Fruit fly (Drosophila melanogaster) whole organism, prepupa: ENCODE data around the gene mab-21.

Experiments used
- Blimp-1 ChIP-seq: fragments of 200-800 bp; sonication (Bioruptor generic); optimal IDR thresholded peaks from 3 replicates; lab custom pipeline; 2017; ENCODE audit warnings: missing biosample characterization, missing genetic modification characterization, mild to moderate bottlenecking, moderate library complexity, missing genetic modification reagents
- CG10631 ChIP-seq: fragments of 200-800 bp; sonication (Bioruptor generic); optimal IDR thresholded peaks from 2 replicates; lab custom pipeline; 2016; ENCODE audit warnings: missing biosample characterization, missing genetic modification characterization
- CG4318 ChIP-seq: fragments of 200-800 bp; sonication (Bioruptor generic); optimal IDR thresholded peaks from 3 replicates; lab custom pipeline; 2017; ENCODE audit warnings: missing biosample characterization, mild to moderate bottlenecking, missing genetic modification characterization
- CG6854 ChIP-seq: fragments of 200-800 bp; sonication (Bioruptor generic); optimal IDR thresholded peaks from 2 replicates; lab custom pipeline; 2017; ENCODE audit warnings: missing biosample characterization, mild to moderate bottlenecking, missing genetic modification characterization
- CG9139 ChIP-seq: fragments of 200-800 bp; sonication (Bioruptor generic); optimal IDR thresholded peaks from 3 replicates; lab custom pipeline; 2017; ENCODE audit warnings: missing biosample characterization, mild to moderate bottlenecking, missing genetic modification characterization
- Eip93F ChIP-seq: fragments of 200-800 bp; sonication (Bioruptor generic); optimal IDR thresholded peaks from 2 replicates; lab custom pipeline; 2016; ENCODE audit warnings: missing biosample characterization, mild to moderate bottlenecking, missing genetic modification characterization
- Sox14 ChIP-seq: fragments of 200-800 bp; sonication (Bioruptor generic); optimal IDR thresholded peaks from 3 replicates; lab custom pipeline; 2016; ENCODE audit warnings: missing biosample characterization, missing genetic modification characterization
- acj6 ChIP-seq: fragments of 200-800 bp; sonication (Bioruptor generic); optimal IDR thresholded peaks from 3 replicates; lab custom pipeline; 2016; ENCODE audit warnings: missing biosample characterization, missing genetic modification characterization
- lz ChIP-seq: fragments of 200-800 bp; sonication (Bioruptor generic); optimal IDR thresholded peaks from 3 replicates; lab custom pipeline; 2016; ENCODE audit warnings: missing biosample characterization, missing genetic modification characterization

- no peak for TF ChIP-seq Blimp-1 (GFP tag; lab: Kevin White, UChicago)
- no peak for TF ChIP-seq CG9139 (GFP tag; lab: Kevin White, UChicago)
- TF ChIP-seq Sox14 (GFP tag; lab: Kevin White, UChicago): no peak
- no peak for TF ChIP-seq acj6 (GFP tag; lab: Kevin White, UChicago)
- no peak for TF ChIP-seq CG10631 (GFP tag; lab: Kevin White, UChicago)
- TF ChIP-seq Eip93F (GFP tag; lab: Kevin White, UChicago): no peak
- no peak for TF ChIP-seq CG4318 (GFP tag; lab: Kevin White, UChicago)
- TF ChIP-seq CG6854: no peak
- TF ChIP-seq lz (GFP tag; lab: Kevin White, UChicago): no peak
Measured at dm6 chrX:5997931-5998330, 15.1 kb downstream of the mab-21 start.
